Worm (Caenorhabditis elegans): ENCODE results near the gene C46A5.1.

Gene C46A5.1

DNA sequence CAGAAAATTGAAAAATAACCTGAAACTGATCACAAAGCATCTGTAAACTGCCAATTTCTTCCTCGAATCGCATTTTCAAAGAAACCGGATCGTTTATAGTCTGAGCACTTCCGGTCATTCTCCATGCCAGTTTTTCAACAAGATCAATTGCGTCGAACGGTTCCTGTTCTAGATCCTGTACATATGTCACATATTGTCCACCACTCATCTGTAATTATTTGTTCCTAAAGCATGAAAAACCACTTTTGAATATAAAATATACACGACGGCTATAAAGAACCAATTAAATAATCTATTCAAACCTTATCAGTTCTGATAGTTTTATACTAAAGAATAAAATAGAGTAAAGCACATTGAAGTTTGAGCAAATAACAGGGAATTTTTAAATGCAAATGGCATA, 18.6 kb downstream of the C46A5.1 start, which contains the start of gene sec-10:
sec-10 (minus strand) TSS at position 208 of the 400 bp plus-strand sequence.
- TF ChIP-seq pha-4 (tag; optimal IDR thresholded peaks at IDR 0.05) (peak; percentile 18), sea-2 (GFP tag; optimal IDR thresholded peaks at IDR 0.05) (no peak), mml-1 (tag; optimal IDR thresholded peaks at IDR 0.05) (no peak), fos-1 (tag; optimal IDR thresholded peaks at IDR 0.05) (no peak), elt-1 (tag; optimal IDR thresholded peaks at IDR 0.05) (no peak), elt-2 (tag; optimal IDR thresholded peaks at IDR 0.05) (peak; percentile 40), nhr-43 (tag; optimal IDR thresholded peaks at IDR 0.05; ENCODE audit: poor library complexity, severe bottlenecking) (no peak)

DNA sequence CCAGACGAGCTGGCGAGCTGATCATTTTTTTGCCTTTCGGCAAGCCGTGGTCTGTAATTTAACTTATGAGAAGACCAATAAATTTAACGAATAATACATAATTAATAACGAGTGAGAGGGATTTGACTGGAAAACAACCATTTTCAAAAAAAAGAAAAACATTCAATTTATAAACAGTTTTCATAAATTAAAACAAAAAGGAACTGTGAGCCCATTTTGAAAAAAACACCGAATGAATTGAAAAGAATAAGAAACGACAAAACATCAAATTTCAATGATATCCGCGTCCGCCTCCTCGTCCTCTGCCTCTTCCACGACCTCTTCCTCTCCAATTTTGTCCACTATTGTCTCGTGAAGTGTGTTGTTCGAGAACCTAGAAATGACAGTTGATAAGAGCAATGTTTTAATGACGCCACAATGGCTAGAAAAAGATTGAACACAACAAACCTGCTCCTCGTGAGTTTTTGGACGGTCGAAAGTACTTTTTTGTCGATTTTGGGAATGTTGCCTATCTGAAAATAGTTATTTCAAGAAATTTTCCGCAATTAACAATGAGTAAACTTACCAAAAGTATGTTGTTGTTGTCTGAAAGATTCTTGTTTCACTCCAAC, 20.2 kb downstream of the C46A5.1 start, which contains the start of gene tag-321:
tag-321 (minus strand) TSS at position 51 of the 611 bp plus-strand sequence.
- TF ChIP-seq zag-1 (tag; optimal IDR thresholded peaks at IDR 0.05) (no peak), jun-1 (tag; optimal IDR thresholded peaks at IDR 0.05) (peak; percentile 6), elt-2 (tag; optimal IDR thresholded peaks at IDR 0.05) (peak; percentile 68)

ce11 chrIV:7785506-7786065, 21.9 kb downstream of the C46A5.1 start, which contains the start of gene tag-322:
Gene tag-322 (minus strand): TSS chrIV:7785556.
- TF ChIP-seq nhr-23 (tag; optimal IDR thresholded peaks at IDR 0.05) (peak; percentile 75), sea-2 (GFP tag; optimal IDR thresholded peaks at IDR 0.05) (no peak), R02D3.7 (tag; optimal IDR thresholded peaks at IDR 0.05) (peak; percentile 55), nhr-43 (tag; optimal IDR thresholded peaks at IDR 0.05; ENCODE audit: poor library complexity, severe bottlenecking) (peak; percentile 35), zag-1 (tag; optimal IDR thresholded peaks at IDR 0.05) (no peak), ceh-9 (tag; optimal IDR thresholded peaks at IDR 0.05) (no peak), fkh-10 (GFP tag; optimal IDR thresholded peaks at IDR 0.05) (no peak), ama-1 (optimal IDR thresholded peaks at IDR 0.05) (no peak), lin-39 (tag; optimal IDR thresholded peaks at IDR 0.05) (no peak), hmg-11 (tag; optimal IDR thresholded peaks at IDR 0.05) (peak; percentile 47), fkh-2 (tag; optimal IDR thresholded peaks at IDR 0.05) (no peak), nhr-12 (tag; optimal IDR thresholded peaks at IDR 0.05) (no peak), nhr-77 (tag; optimal IDR thresholded peaks at IDR 0.05) (no peak), mml-1 (tag; optimal IDR thresholded peaks at IDR 0.05) (no peak), jun-1 (tag; optimal IDR thresholded peaks at IDR 0.05) (peak; percentile 1), ceh-82 (tag; optimal IDR thresholded peaks at IDR 0.05) (no peak), ztf-11 (tag; optimal IDR thresholded peaks at IDR 0.05) (no peak), ceh-28 (tag; optimal IDR thresholded peaks at IDR 0.05) (peak; percentile 3), mdl-1 (tag; optimal IDR thresholded peaks at IDR 0.05) (no peak), lin-15B (tag; optimal IDR thresholded peaks at IDR 0.05) (peak; percentile 84), elt-1 (tag; optimal IDR thresholded peaks at IDR 0.05) (no peak), snpc-4 (tag; optimal IDR thresholded peaks at IDR 0.05) (peak; percentile 38), aly-2 (tag; optimal IDR thresholded peaks at IDR 0.05) (no peak), nhr-237 (tag; optimal IDR thresholded peaks at IDR 0.05) (no peak), nfya-1 (tag; optimal IDR thresholded peaks at IDR 0.05; ENCODE audit: insufficient read depth) (peak; percentile 67), pha-4 (tag; optimal IDR thresholded peaks at IDR 0.05) (peak; percentile 80), nhr-76 (tag; optimal IDR thresholded peaks at IDR 0.05) (no peak), unc-39 (tag; optimal IDR thresholded peaks at IDR 0.05) (no peak), eor-1 (tag; optimal IDR thresholded peaks at IDR 0.05) (no peak), ZK546.5 (tag; optimal IDR thresholded peaks at IDR 0.05) (no peak), nhr-28 (tag; optimal IDR thresholded peaks at IDR 0.05) (no peak), pqm-1 (tag; optimal IDR thresholded peaks at IDR 0.05) (peak; percentile 47), egl-5 (tag; optimal IDR thresholded peaks at IDR 0.05) (peak; percentile 22), lsy-12 (tag; optimal IDR thresholded peaks at IDR 0.05) (peak; percentile 17), nhr-67 (tag; optimal IDR thresholded peaks at IDR 0.05) (no peak), elt-2 (tag; optimal IDR thresholded peaks at IDR 0.05) (peak; percentile 22), nhr-11 (tag; optimal IDR thresholded peaks at IDR 0.05) (no peak), fos-1 (tag; optimal IDR thresholded peaks at IDR 0.05) (no peak), unc-62 (GFP tag; optimal IDR thresholded peaks at IDR 0.05) (no peak), ceh-16 (tag; optimal IDR thresholded peaks at IDR 0.05) (no peak), tbx-2 (tag; optimal IDR thresholded peaks at IDR 0.05) (no peak), daf-12 (tag; optimal IDR thresholded peaks at IDR 0.05) (no peak), skn-1 (tag; optimal IDR thresholded peaks at IDR 0.05) (peak; percentile 40), ztf-4 (tag; optimal IDR thresholded peaks at IDR 0.05) (no peak), egl-27 (tag; optimal IDR thresholded peaks at IDR 0.05) (no peak), nhr-25 (tag; optimal IDR thresholded peaks at IDR 0.05) (peak; percentile 9), elt-3 (tag; optimal IDR thresholded peaks at IDR 0.05) (no peak)
